Fruit fly (Drosophila melanogaster): ENCODE measurements around the gene Vha100-4.

Gene Vha100-4

dm6 chr3R:18393436-18393835, 3.8 kb upstream of the Vha100-4 start (continued):
- TF ChIP-seq cg (GFP tag; optimal IDR thresholded peaks at IDR 0.05), result no peak
- TF ChIP-seq CG10209 (GFP tag; optimal IDR thresholded peaks at IDR 0.05), result peak; percentile 40
- no peak for TF ChIP-seq CG10959 (GFP tag; IDR thresholded peaks at IDR 0.05)
- TF ChIP-seq CG6689 (GFP tag; IDR thresholded peaks at IDR 0.05), result peak; percentile 71
- TF ChIP-seq CG6765 (GFP tag; optimal IDR thresholded peaks at IDR 0.05), result peak; percentile 15
- TF ChIP-seq sr (GFP tag; IDR thresholded peaks at IDR 0.05), result no peak
- TF ChIP-seq tio (GFP tag; optimal IDR thresholded peaks at IDR 0.05), result no peak
- TF ChIP-seq Mad (GFP tag; optimal IDR thresholded peaks at IDR 0.05), result no peak
- no peak for TF ChIP-seq dimm (GFP tag; IDR thresholded peaks at IDR 0.05)
- TF ChIP-seq CG17568 (GFP tag; optimal IDR thresholded peaks at IDR 0.05), result no peak
- TF ChIP-seq ato (GFP tag; IDR thresholded peaks at IDR 0.05; ENCODE audit: partially characterized antibody), result no peak
- TF ChIP-seq CG4820 (GFP tag; optimal IDR thresholded peaks at IDR 0.05), result no peak
- TF ChIP-seq CG8478 (optimal IDR thresholded peaks at IDR 0.05), result no peak
- peak; percentile 28 for TF ChIP-seq CG12942 (GFP tag; optimal IDR thresholded peaks at IDR 0.05)
- TF ChIP-seq CG12236 (GFP tag; optimal IDR thresholded peaks at IDR 0.05), result no peak
- no peak for TF ChIP-seq dan (GFP tag; IDR thresholded peaks at IDR 0.05)
- TF ChIP-seq CG13296 (GFP tag; optimal IDR thresholded peaks at IDR 0.05), result peak; percentile 22
- TF ChIP-seq CG14441 (GFP tag; IDR thresholded peaks at IDR 0.05), result peak; percentile 24; the same call in 1 of the 2 replicates
- TF ChIP-seq aop (GFP tag; IDR thresholded peaks at IDR 0.05), result no peak
- TF ChIP-seq ab (GFP tag; optimal IDR thresholded peaks at IDR 0.05), result no peak
- no peak for TF ChIP-seq exex (tag; optimal IDR thresholded peaks at IDR 0.05)
- TF ChIP-seq tna (GFP tag; IDR thresholded peaks at IDR 0.05; ENCODE audit: partially characterized antibody), result no peak
- TF ChIP-seq CG42726 (GFP tag; IDR thresholded peaks at IDR 0.05; ENCODE audit: partially characterized antibody), result no peak
- TF ChIP-seq peb (GFP tag; IDR thresholded peaks at IDR 0.05), result no peak
- peak; percentile 31; the same call in 1 of the 2 replicates for TF ChIP-seq H2.0 (GFP tag; IDR thresholded peaks at IDR 0.05)
- TF ChIP-seq CG8281 (tag; optimal IDR thresholded peaks at IDR 0.05), result no peak
- peak; percentile 1 for TF ChIP-seq CG1602 (GFP tag; optimal IDR thresholded peaks at IDR 0.05)
- no peak for TF ChIP-seq CG3838 (GFP tag; optimal IDR thresholded peaks at IDR 0.05)
- no peak for TF ChIP-seq jigr1 (GFP tag; IDR thresholded peaks at IDR 0.05)
- no peak for TF ChIP-seq fd96Cb (tag; optimal IDR thresholded peaks at IDR 0.05)
- TF ChIP-seq Nf-YC (tag; optimal IDR thresholded peaks at IDR 0.05), result peak; percentile 13
- TF ChIP-seq prd (optimal IDR thresholded peaks at IDR 0.05), result no peak
- TF ChIP-seq prd (GFP tag; IDR thresholded peaks at IDR 0.05), result peak; percentile 65
- 0 out of 2 replicates have a peak, but pooled peaks have one; percentile 37 for TF ChIP-seq CG31224 (GFP tag; IDR thresholded peaks at IDR 0.05)
- 0 out of 3 replicates have a peak, but pooled peaks have one; percentile 37 for TF ChIP-seq H15 (GFP tag; IDR thresholded peaks at IDR 0.05)
- no peak for TF ChIP-seq Side (GFP tag; optimal IDR thresholded peaks at IDR 0.05)
- peak; percentile 70 for TF ChIP-seq grau (tag; optimal IDR thresholded peaks at IDR 0.05)
- TF ChIP-seq ac (GFP tag; optimal IDR thresholded peaks at IDR 0.05), result no peak
- no peak for TF ChIP-seq CG2116 (GFP tag; optimal IDR thresholded peaks at IDR 0.05)
- no peak for TF ChIP-seq bbx (GFP tag; IDR thresholded peaks at IDR 0.05; ENCODE audit: partially characterized antibody)
- peak; percentile 34; the same call in 1 of the 2 replicates for TF ChIP-seq lmd (GFP tag; IDR thresholded peaks at IDR 0.05)
- no peak for TF ChIP-seq gfzf (GFP tag; optimal IDR thresholded peaks at IDR 0.05)
- peak; percentile 44 for TF ChIP-seq Dek (tag; optimal IDR thresholded peaks at IDR 0.05)
- peak; percentile 54 for TF ChIP-seq CG17385 (GFP tag; optimal IDR thresholded peaks at IDR 0.05)
- TF ChIP-seq ftz-f1 (GFP tag; optimal IDR thresholded peaks at IDR 0.05), result no peak
- peak; percentile 38 for TF ChIP-seq corto (GFP tag; optimal IDR thresholded peaks at IDR 0.05)
- no peak for TF ChIP-seq cato (GFP tag; optimal IDR thresholded peaks at IDR 0.05; ENCODE audit: borderline replicate concordance)
- TF ChIP-seq Hr3 (GFP tag; optimal IDR thresholded peaks at IDR 0.05), result peak; percentile 24
- no peak for TF ChIP-seq B-H1 (GFP tag; IDR thresholded peaks at IDR 0.05)
- peak; percentile 63 for TF ChIP-seq CG30403 (GFP tag; optimal IDR thresholded peaks at IDR 0.05)
- TF ChIP-seq CG2120 (GFP tag; optimal IDR thresholded peaks at IDR 0.05), result peak; percentile 48
- no peak for TF ChIP-seq CG10431 (GFP tag; optimal IDR thresholded peaks at IDR 0.05)

Data from whole organism, embryonic.